Worm (Caenorhabditis elegans) whole organism, mixed stage, embryonic: Measurements from ENCODE around the gene srh-16.

Source experiments
- nhr-237 ChIP-seq: fragments of 150-350 bp; optimal IDR thresholded peaks from 2 replicates; lab custom pipeline; 2014; ENCODE audit warnings: missing biosample characterization, missing genetic modification characterization
- snpc-4 ChIP-seq: fragments of 150-350 bp; optimal IDR thresholded peaks from 2 replicates; lab custom pipeline; 2014; ENCODE audit warnings: missing biosample characterization, missing genetic modification characterization

DNA sequence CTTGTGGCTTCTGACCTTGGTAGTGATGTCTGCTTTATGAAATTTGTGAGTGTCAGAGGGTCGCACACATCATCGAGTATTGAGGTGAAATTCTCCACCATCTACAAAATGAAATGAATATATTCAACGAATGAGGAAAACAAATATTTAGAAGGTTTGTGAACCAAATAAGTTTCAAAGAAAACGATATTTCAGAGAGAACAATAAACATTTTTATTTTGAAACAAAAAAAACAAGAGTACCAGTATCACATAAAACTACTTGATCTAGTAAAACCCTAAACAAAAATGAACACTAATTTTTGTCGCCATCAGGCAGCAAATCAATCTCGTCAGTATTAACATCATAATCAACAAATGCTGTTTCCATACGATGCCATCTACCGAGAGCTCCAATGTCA lies 25.4 kb downstream of the srh-16 start, which contains the start of gene R04F11.3:
- TF ChIP-seq snpc-4 (tag; lab: Kevin White, UChicago) (no peak), nhr-237 (tag; lab: Kevin White, UChicago) (no peak)
